Fruit fly (Drosophila melanogaster) whole organism, prepupa: ENCODE results near the gene Drsl5.

Experiments
- Blimp-1 ChIP-seq: fragments of 200-800 bp; sonication (Bioruptor generic); optimal IDR thresholded peaks from 3 replicates; lab custom pipeline; 2017; ENCODE audit warnings: missing biosample characterization, missing genetic modification characterization, mild to moderate bottlenecking, moderate library complexity, missing genetic modification reagents
- CG10631 ChIP-seq: fragments of 200-800 bp; sonication (Bioruptor generic); optimal IDR thresholded peaks from 2 replicates; lab custom pipeline; 2016; ENCODE audit warnings: missing biosample characterization, missing genetic modification characterization
- CG10669 ChIP-seq: fragments of 200-800 bp; sonication (Bioruptor generic); optimal IDR thresholded peaks from 3 replicates; lab custom pipeline; 2018; ENCODE audit warnings: missing biosample characterization, mild to moderate bottlenecking, missing genetic modification characterization, moderate library complexity
- CG11294 ChIP-seq: fragments of 200-800 bp; sonication (Bioruptor generic); IDR thresholded peaks from 2 replicates; pipeline ENCODE4 v1.3.6; 2022; ENCODE audit warnings: missing biosample characterization, missing genetic modification characterization
- CG11762 ChIP-seq: fragments of 200-800 bp; sonication (Bioruptor generic); optimal IDR thresholded peaks from 3 replicates; lab custom pipeline; 2016; ENCODE audit warnings: missing biosample characterization, missing genetic modification characterization; ENCODE audit not compliant: insufficient read depth
- CG15336 ChIP-seq: fragments of 200-800 bp; sonication (Bioruptor generic); IDR thresholded peaks from 2 replicates; pipeline ENCODE4 v1.3.6; 2022; ENCODE audit warnings: missing biosample characterization, missing genetic modification characterization
- CG1621 ChIP-seq: fragments of 200-800 bp; sonication (Bioruptor generic); optimal IDR thresholded peaks from 3 replicates; lab custom pipeline; 2018; ENCODE audit warnings: missing biosample characterization, mild to moderate bottlenecking, missing genetic modification characterization
- CG16779 ChIP-seq: fragments of 200-800 bp; sonication (Bioruptor generic); optimal IDR thresholded peaks from 3 replicates; lab custom pipeline; 2017; ENCODE audit warnings: missing biosample characterization, mild to moderate bottlenecking, missing genetic modification characterization
- CG3032 ChIP-seq: fragments of 200-800 bp; optimal IDR thresholded peaks from 2 replicates; lab custom pipeline; 2019; ENCODE audit warnings: missing biosample characterization, mild to moderate bottlenecking, missing genetic modification characterization, moderate library complexity
- CG31627 ChIP-seq: fragments of 200-800 bp; sonication (Bioruptor generic); optimal IDR thresholded peaks from 3 replicates; lab custom pipeline; 2016; ENCODE audit warnings: missing biosample characterization, missing genetic modification characterization
- CG34406 ChIP-seq: fragments of 200-800 bp; sonication (Bioruptor generic); optimal IDR thresholded peaks from 3 replicates; lab custom pipeline; 2016; ENCODE audit warnings: missing biosample characterization, missing genetic modification characterization
- CG3919 ChIP-seq: fragments of 200-800 bp; sonication (Bioruptor generic); optimal IDR thresholded peaks from 3 replicates; lab custom pipeline; 2016; ENCODE audit warnings: missing biosample characterization, missing genetic modification characterization
- CG6163 ChIP-seq: fragments of 200-800 bp; sonication (Bioruptor generic); IDR thresholded peaks from 3 replicates; pipeline ENCODE4 v1.3.6; 2022; ENCODE audit warnings: missing biosample characterization, missing genetic modification characterization
- CG6276 ChIP-seq: fragments of 200-800 bp; sonication (Bioruptor generic); optimal IDR thresholded peaks from 2 replicates; lab custom pipeline; 2017; ENCODE audit warnings: missing biosample characterization, mild to moderate bottlenecking, missing genetic modification characterization
- CG6792 ChIP-seq: fragments of 200-800 bp; sonication (Bioruptor generic); optimal IDR thresholded peaks from 3 replicates; lab custom pipeline; 2016; ENCODE audit warnings: missing biosample characterization, missing genetic modification characterization
- CG6808 ChIP-seq: fragments of 200-800 bp; sonication (Bioruptor generic); optimal IDR thresholded peaks from 3 replicates; lab custom pipeline; 2017; ENCODE audit warnings: missing biosample characterization, missing genetic modification characterization, mild to moderate bottlenecking, moderate library complexity, missing genetic modification reagents
- CG6854 ChIP-seq: fragments of 200-800 bp; sonication (Bioruptor generic); optimal IDR thresholded peaks from 2 replicates; lab custom pipeline; 2017; ENCODE audit warnings: missing biosample characterization, mild to moderate bottlenecking, missing genetic modification characterization
- CG7368 ChIP-seq: fragments of 200-800 bp; sonication (Bioruptor generic); optimal IDR thresholded peaks from 3 replicates; lab custom pipeline; 2016; ENCODE audit warnings: missing biosample characterization, missing genetic modification characterization
- CG8119 ChIP-seq: fragments of 200-800 bp; sonication (Bioruptor generic); IDR thresholded peaks from 3 replicates; pipeline ENCODE4 v1.3.6; 2022; ENCODE audit warnings: missing biosample characterization, missing genetic modification characterization
- CG8319 ChIP-seq: fragments of 200-800 bp; sonication (Bioruptor generic); optimal IDR thresholded peaks from 3 replicates; lab custom pipeline; 2016; ENCODE audit warnings: missing biosample characterization, missing genetic modification characterization
- CG8632 ChIP-seq: fragments of 200-800 bp; sonication (Bioruptor generic); optimal IDR thresholded peaks from 3 replicates; lab custom pipeline; 2016; ENCODE audit warnings: missing biosample characterization, missing genetic modification characterization
- CG9139 ChIP-seq: fragments of 200-800 bp; sonication (Bioruptor generic); optimal IDR thresholded peaks from 3 replicates; lab custom pipeline; 2017; ENCODE audit warnings: missing biosample characterization, mild to moderate bottlenecking, missing genetic modification characterization
- Eip75B ChIP-seq: fragments of 200-800 bp; sonication (Bioruptor generic); optimal IDR thresholded peaks from 3 replicates; lab custom pipeline; 2016; ENCODE audit warnings: missing biosample characterization, missing genetic modification characterization
- Eip78C ChIP-seq: fragments of 200-800 bp; sonication (Bioruptor generic); peaks from one replicate; lab custom pipeline; 2016; ENCODE audit warnings: missing biosample characterization, missing genetic modification characterization
- Eip93F ChIP-seq: fragments of 200-800 bp; sonication (Bioruptor generic); optimal IDR thresholded peaks from 2 replicates; lab custom pipeline; 2016; ENCODE audit warnings: missing biosample characterization, mild to moderate bottlenecking, missing genetic modification characterization
- Ets96B ChIP-seq: fragments of 200-800 bp; optimal IDR thresholded peaks from 2 replicates; lab custom pipeline; 2019; ENCODE audit warnings: missing biosample characterization, mild to moderate bottlenecking, missing genetic modification characterization, moderate library complexity
- Hr38 ChIP-seq: sonication (Bioruptor generic); optimal IDR thresholded peaks from 2 replicates; lab custom pipeline; 2016; ENCODE audit warnings: missing biosample characterization, missing genetic modification characterization
- Hr39 ChIP-seq: fragments of 200-800 bp; sonication (Bioruptor generic); optimal IDR thresholded peaks from 2 replicates; lab custom pipeline; 2016; ENCODE audit warnings: missing biosample characterization, missing genetic modification characterization
- Met ChIP-seq: fragments of 200-800 bp; sonication (Bioruptor generic); optimal IDR thresholded peaks from 3 replicates; lab custom pipeline; 2016; ENCODE audit warnings: missing biosample characterization, missing genetic modification characterization
- Smox ChIP-seq: fragments of 200-800 bp; sonication (Bioruptor generic); optimal IDR thresholded peaks from 3 replicates; lab custom pipeline; 2016; ENCODE audit warnings: missing biosample characterization, missing genetic modification characterization
- Sox102F ChIP-seq: fragments of 200-800 bp; sonication (Bioruptor generic); optimal IDR thresholded peaks from 2 replicates; lab custom pipeline; 2016; ENCODE audit warnings: missing biosample characterization, mild to moderate bottlenecking, missing genetic modification characterization
- Sox14 ChIP-seq: fragments of 200-800 bp; sonication (Bioruptor generic); optimal IDR thresholded peaks from 3 replicates; lab custom pipeline; 2016; ENCODE audit warnings: missing biosample characterization, missing genetic modification characterization
- Sox15 ChIP-seq: fragments of 200-800 bp; sonication (Bioruptor generic); optimal IDR thresholded peaks from 3 replicates; lab custom pipeline; 2016; ENCODE audit warnings: missing biosample characterization, missing genetic modification characterization
- achi ChIP-seq: fragments of 200-800 bp; sonication (Bioruptor generic); optimal IDR thresholded peaks from 3 replicates; lab custom pipeline; 2016; ENCODE audit warnings: missing biosample characterization, missing genetic modification characterization
- cyc ChIP-seq: fragments of 200-800 bp; sonication (Bioruptor generic); optimal IDR thresholded peaks from 3 replicates; lab custom pipeline; 2016; ENCODE audit warnings: missing biosample characterization, missing genetic modification characterization
- eg ChIP-seq: fragments of 200-800 bp; sonication (Bioruptor generic); IDR thresholded peaks from 3 replicates; pipeline ENCODE4 v1.3.6; 2022; ENCODE audit warnings: missing biosample characterization, missing genetic modification characterization
- esn ChIP-seq: fragments of 200-800 bp; sonication (Bioruptor generic); optimal IDR thresholded peaks from 2 replicates; lab custom pipeline; 2016; ENCODE audit warnings: missing biosample characterization, mild to moderate bottlenecking, missing genetic modification characterization, moderate library complexity
- fd59A ChIP-seq: fragments of 200-800 bp; sonication (Bioruptor generic); optimal IDR thresholded peaks from 2 replicates; lab custom pipeline; 2017; ENCODE audit warnings: missing biosample characterization, mild to moderate bottlenecking, missing genetic modification characterization, missing genetic modification reagents
- fkh ChIP-seq: fragments of 200-800 bp; sonication (Bioruptor generic); optimal IDR thresholded peaks from 3 replicates; lab custom pipeline; 2017; ENCODE audit warnings: missing biosample characterization, mild to moderate bottlenecking, missing genetic modification characterization, moderate library complexity
- lz ChIP-seq: fragments of 200-800 bp; sonication (Bioruptor generic); optimal IDR thresholded peaks from 3 replicates; lab custom pipeline; 2016; ENCODE audit warnings: missing biosample characterization, missing genetic modification characterization
- net ChIP-seq: fragments of 200-800 bp; sonication (Bioruptor generic); optimal IDR thresholded peaks from 3 replicates; lab custom pipeline; 2016; ENCODE audit warnings: missing biosample characterization, missing genetic modification characterization
- pdm3 ChIP-seq: fragments of 200-800 bp; sonication (Bioruptor generic); optimal IDR thresholded peaks from 3 replicates; lab custom pipeline; 2016; ENCODE audit warnings: missing biosample characterization, missing genetic modification characterization
- spab ChIP-seq: fragments of 200-800 bp; sonication (Bioruptor generic); optimal IDR thresholded peaks from 2 replicates; lab custom pipeline; 2017; ENCODE audit warnings: missing biosample characterization, mild to moderate bottlenecking, missing genetic modification characterization, missing genetic modification reagents
- ss ChIP-seq, 2 experiments: fragments of 200-800 bp; sonication (Bioruptor generic); optimal IDR thresholded peaks; 2 replicates in 1 of 2; 3 replicates in 1 of 2; lab custom pipeline; 2017 to 2018; ENCODE audit warnings: mild to moderate bottlenecking in 2 of 2, missing biosample characterization in 2 of 2, missing genetic modification characterization in 2 of 2, moderate library complexity in 1 of 2
- svp ChIP-seq: fragments of 200-800 bp; sonication (Bioruptor generic); peaks from one replicate; lab custom pipeline; 2016; ENCODE audit warnings: missing biosample characterization, missing genetic modification characterization
- topi ChIP-seq: fragments of 200-800 bp; sonication (Bioruptor generic); optimal IDR thresholded peaks from 3 replicates; lab custom pipeline; 2016; ENCODE audit warnings: missing biosample characterization, missing genetic modification characterization
- vri ChIP-seq: fragments of 200-800 bp; sonication (Bioruptor generic); optimal IDR thresholded peaks from 3 replicates; lab custom pipeline; 2016; ENCODE audit warnings: missing biosample characterization, mild to moderate bottlenecking, missing genetic modification characterization

The Drsl5 gene

dm6 chr3L:3325925-3326903 lies 9.6 kb downstream of the Drsl5 start, which contains the start of gene Gtpx:
Gene Gtpx, plus strand, starts transcription at chr3L:3326265.
- TF ChIP-seq lz (GFP tag; lab: Kevin White, UChicago) (peak; percentile 63), CG6276 (GFP tag; lab: Kevin White, UChicago) (peak; percentile 71), Eip93F (GFP tag; lab: Kevin White, UChicago) (peak; percentile 39), Hr38 (GFP tag; lab: Kevin White, UChicago) (no peak), pdm3 (GFP tag; lab: Kevin White, UChicago) (no peak), CG16779 (tag; lab: Kevin White, UChicago) (peak; percentile 54), CG9139 (GFP tag; lab: Kevin White, UChicago) (peak; percentile 49), Met (GFP tag; lab: Kevin White, UChicago) (no peak), Eip75B (GFP tag; lab: Kevin White, UChicago) (peak; percentile 34), Blimp-1 (peak; percentile 65), Sox14 (GFP tag; lab: Kevin White, UChicago) (peak; percentile 48), CG8319 (GFP tag; lab: Kevin White, UChicago) (no peak), CG6808 (peak; percentile 50), CG6792 (GFP tag; lab: Kevin White, UChicago) (peak; percentile 56), CG6163 (0 out of 3 replicates have a peak, but pooled peaks have one; percentile 42), CG34406 (GFP tag; lab: Kevin White, UChicago) (peak; percentile 33), CG8632 (GFP tag; lab: Kevin White, UChicago) (peak; percentile 22), fd59A (no peak), CG31627 (peak; percentile 76), Hr39 (peak; percentile 71), Smox (no peak), CG15336 (no peak; the same call in 1 of the 2 replicates), vri (GFP tag; lab: Kevin White, UChicago) (peak; percentile 98), achi (peak; percentile 14), fkh (peak; percentile 62), CG11294 (peak; percentile 8; the same call in 1 of the 2 replicates), CG3919 (GFP tag; lab: Kevin White, UChicago) (peak; percentile 46), cyc (peak; percentile 40), CG6854 (peak; percentile 32), CG3032 (tag; lab: Kevin White, UChicago) (peak; percentile 31), eg (GFP tag; lab: Robert Waterston, UW) (0 out of 3 replicates have a peak, but pooled peaks have one; percentile 40), net (GFP tag; lab: Kevin White, UChicago) (peak; percentile 15), Ets96B (no peak), svp (peak; percentile 97), CG7368 (peak; percentile 14), CG1621 (tag; lab: Kevin White, UChicago) (no peak), CG10631 (no peak), ss (GFP tag; optimal IDR thresholded peaks at IDR 0.05; lab: Kevin White, UChicago) (peak; percentile 74 to 77), CG8119 (GFP tag; lab: Robert Waterston, UW) (peak; percentile 40; the same call in 1 of the 3 replicates), esn (peak; percentile 62), CG11762 (GFP tag; lab: Kevin White, UChicago) (no peak), Sox102F (GFP tag; lab: Kevin White, UChicago) (no peak), spab (GFP tag; lab: Kevin White, UChicago) (peak; percentile 57), Sox15 (GFP tag; lab: Kevin White, UChicago) (peak; percentile 42), Eip78C (peak; percentile 66), CG10669 (GFP tag; lab: Kevin White, UChicago) (peak; percentile 18), topi (GFP tag; lab: Kevin White, UChicago) (peak; percentile 15)
